Worm (Caenorhabditis elegans) whole organism, L3 larva: ENCODE results near the gene mars-1.

ENCODE experiments used
- R02D3.7 ChIP-seq: fragments of 150-350 bp; optimal IDR thresholded peaks from 2 replicates; lab custom pipeline; 2014; ENCODE audit warnings: missing biosample characterization, missing genetic modification characterization
- aly-2 ChIP-seq: fragments of 150-350 bp; optimal IDR thresholded peaks from 2 replicates; lab custom pipeline; 2014; ENCODE audit warnings: missing biosample characterization, missing genetic modification characterization
- ama-1 ChIP-seq: fragments of 150-350 bp; optimal IDR thresholded peaks from 2 replicates; lab custom pipeline; 2018
- ceh-16 ChIP-seq: sonication (generic microtip); optimal IDR thresholded peaks from 2 replicates; lab custom pipeline; 2017; ENCODE audit warnings: missing biosample characterization, missing genetic modification characterization
- ceh-9 ChIP-seq: sonication (generic microtip); optimal IDR thresholded peaks from 2 replicates; lab custom pipeline; 2018; ENCODE audit warnings: missing biosample characterization, missing genetic modification characterization
- egl-27 ChIP-seq: sonication (generic microtip); optimal IDR thresholded peaks from 4 replicates; lab custom pipeline; 2017; ENCODE audit warnings: missing biosample characterization, missing genetic modification reagents, missing genetic modification characterization
- egl-5 ChIP-seq: fragments of 150-350 bp; optimal IDR thresholded peaks from 2 replicates; lab custom pipeline; 2017; ENCODE audit warnings: missing biosample characterization, missing genetic modification reagents, missing genetic modification characterization, inconsistent platforms
- elt-1 ChIP-seq: fragments of 150-350 bp; optimal IDR thresholded peaks from 2 replicates; lab custom pipeline; 2014; ENCODE audit warnings: missing biosample characterization, missing genetic modification characterization
- elt-2 ChIP-seq: sonication (generic microtip); optimal IDR thresholded peaks from 2 replicates; lab custom pipeline; 2016; ENCODE audit warnings: missing genetic modification reagents, mild to moderate bottlenecking, missing genetic modification characterization, missing compliant biosample characterization
- elt-3 ChIP-seq, 3 experiments: fragments of 150-350 bp in 1 of 3; sonication (generic microtip) in 2 of 3; optimal IDR thresholded peaks; 2 replicates in 2 of 3; 4 replicates in 1 of 3; lab custom pipeline; 2014 to 2017; ENCODE audit warnings: missing biosample characterization in 3 of 3, missing genetic modification characterization in 3 of 3
- fos-1 ChIP-seq: fragments of 150-350 bp; optimal IDR thresholded peaks from 2 replicates; lab custom pipeline; 2014; ENCODE audit warnings: missing biosample characterization, missing genetic modification characterization
- hmg-11 ChIP-seq: sonication (generic microtip); optimal IDR thresholded peaks from 2 replicates; lab custom pipeline; 2016; ENCODE audit warnings: missing genetic modification characterization, missing compliant biosample characterization
- jun-1 ChIP-seq: fragments of 150-350 bp; optimal IDR thresholded peaks from 2 replicates; lab custom pipeline; 2014; ENCODE audit warnings: missing biosample characterization, missing genetic modification reagents, missing genetic modification characterization
- lin-15B ChIP-seq: fragments of 150-350 bp; optimal IDR thresholded peaks from 2 replicates; lab custom pipeline; 2014; ENCODE audit warnings: missing biosample characterization, missing genetic modification characterization
- lin-39 ChIP-seq: fragments of 150-350 bp; optimal IDR thresholded peaks from 2 replicates; lab custom pipeline; 2018; ENCODE audit warnings: missing biosample characterization, missing genetic modification reagents, missing genetic modification characterization
- mdl-1 ChIP-seq: fragments of 150-350 bp; optimal IDR thresholded peaks from 2 replicates; lab custom pipeline; 2014; ENCODE audit warnings: missing biosample characterization, missing genetic modification characterization
- mml-1 ChIP-seq: fragments of 150-350 bp; sonication (generic microtip); optimal IDR thresholded peaks from 3 replicates; lab custom pipeline; 2014; ENCODE audit warnings: missing biosample characterization, missing genetic modification characterization
- nfya-1 ChIP-seq: sonication (generic microtip); optimal IDR thresholded peaks from 2 replicates; lab custom pipeline; 2017; ENCODE audit warnings: missing genetic modification characterization, mild to moderate bottlenecking, missing compliant biosample characterization, antibody characterized with exemption, moderate library complexity; ENCODE audit not compliant: insufficient read depth
- nhr-11 ChIP-seq: fragments of 150-350 bp; optimal IDR thresholded peaks from 2 replicates; lab custom pipeline; 2014; ENCODE audit warnings: missing biosample characterization, missing genetic modification characterization
- nhr-23 ChIP-seq: fragments of 150-350 bp; optimal IDR thresholded peaks from 2 replicates; lab custom pipeline; 2014; ENCODE audit warnings: missing biosample characterization, missing genetic modification reagents, missing genetic modification characterization
- nhr-237 ChIP-seq: fragments of 150-350 bp; optimal IDR thresholded peaks from 2 replicates; lab custom pipeline; 2014; ENCODE audit warnings: missing biosample characterization, missing genetic modification characterization
- nhr-28 ChIP-seq: fragments of 150-350 bp; optimal IDR thresholded peaks from 2 replicates; lab custom pipeline; 2014; ENCODE audit warnings: missing biosample characterization, missing genetic modification characterization
- nhr-43 ChIP-seq: sonication (generic microtip); optimal IDR thresholded peaks from 2 replicates; lab custom pipeline; 2016; ENCODE audit warnings: mild to moderate bottlenecking, missing genetic modification characterization, missing compliant biosample characterization; ENCODE audit not compliant: poor library complexity, severe bottlenecking
- nhr-77 ChIP-seq: fragments of 150-350 bp; optimal IDR thresholded peaks from 2 replicates; lab custom pipeline; 2014; ENCODE audit warnings: missing biosample characterization, missing genetic modification characterization
- pha-4 ChIP-seq: fragments of 150-350 bp; optimal IDR thresholded peaks from 2 replicates; lab custom pipeline; 2014; ENCODE audit warnings: missing biosample characterization, missing genetic modification reagents, missing genetic modification characterization
- pqm-1 ChIP-seq: fragments of 150-350 bp; optimal IDR thresholded peaks from 2 replicates; lab custom pipeline; 2017; ENCODE audit warnings: missing biosample characterization, missing genetic modification characterization, inconsistent platforms
- sea-2 ChIP-seq: fragments of 150-350 bp; sonication (generic microtip); optimal IDR thresholded peaks from 4 replicates; lab custom pipeline; 2014; ENCODE audit warnings: missing biosample characterization, missing genetic modification reagents, missing genetic modification characterization
- skn-1 ChIP-seq: fragments of 150-350 bp; optimal IDR thresholded peaks from 2 replicates; lab custom pipeline; 2014; ENCODE audit warnings: missing biosample characterization, missing genetic modification characterization
- snpc-4 ChIP-seq: fragments of 150-350 bp; optimal IDR thresholded peaks from 2 replicates; lab custom pipeline; 2014; ENCODE audit warnings: missing biosample characterization, missing genetic modification characterization
- tbx-2 ChIP-seq: sonication (generic microtip); optimal IDR thresholded peaks from 2 replicates; lab custom pipeline; 2016; ENCODE audit warnings: mild to moderate bottlenecking, missing genetic modification characterization, missing compliant biosample characterization
- unc-39 ChIP-seq: sonication (generic microtip); optimal IDR thresholded peaks from 4 replicates; lab custom pipeline; 2017; ENCODE audit warnings: missing biosample characterization, missing genetic modification characterization
- unc-62 ChIP-seq: fragments of 150-350 bp; sonication (generic microtip); optimal IDR thresholded peaks from 4 replicates; lab custom pipeline; 2014; ENCODE audit warnings: missing biosample characterization, missing genetic modification reagents, missing genetic modification characterization
- zag-1 ChIP-seq: fragments of 150-350 bp; optimal IDR thresholded peaks from 2 replicates; lab custom pipeline; 2014; ENCODE audit warnings: missing biosample characterization, missing genetic modification characterization
- ztf-11 ChIP-seq: fragments of 150-350 bp; optimal IDR thresholded peaks from 2 replicates; lab custom pipeline; 2014; ENCODE audit warnings: missing biosample characterization, missing genetic modification characterization

mars-1 gene

ce11 chrIV:11641802-11642201 lies 6.5 kb upstream of the mars-1 start, which contains the start of gene ZK809.1:
Gene ZK809.1 (plus strand): TSS chrIV:11642102.
- no peak for TF ChIP-seq unc-39 (tag; lab: Kevin White, UChicago)
- TF ChIP-seq elt-1 (tag; lab: Kevin White, UChicago), result no peak
- TF ChIP-seq elt-3 (tag; optimal IDR thresholded peaks at IDR 0.05; lab: Kevin White, UChicago), result no peak
- no peak for TF ChIP-seq egl-5 (tag; lab: Kevin White, UChicago)
- TF ChIP-seq zag-1, result no peak
- TF ChIP-seq lin-39 (tag; lab: Kevin White, UChicago), result no peak
- no peak for TF ChIP-seq skn-1
- no peak for TF ChIP-seq R02D3.7 (tag; lab: Kevin White, UChicago)
- no peak for TF ChIP-seq snpc-4 (tag; lab: Kevin White, UChicago)
- TF ChIP-seq nhr-77 (tag; lab: Kevin White, UChicago), result no peak
- TF ChIP-seq nhr-43 (tag; lab: Kevin White, UChicago), result no peak
- no peak for TF ChIP-seq nhr-28
- no peak for TF ChIP-seq ceh-16 (tag; lab: Kevin White, UChicago)
- TF ChIP-seq nhr-237 (tag; lab: Kevin White, UChicago), result no peak

- no peak for TF ChIP-seq skn-1
- TF ChIP-seq ama-1 (lab: Kevin White, UChicago), result no peak
- no peak for TF ChIP-seq zag-1
- TF ChIP-seq elt-1 (tag; lab: Kevin White, UChicago), result no peak
- no peak for TF ChIP-seq fos-1
- no peak for TF ChIP-seq ztf-11
- TF ChIP-seq egl-5 (tag; lab: Kevin White, UChicago), result no peak
- TF ChIP-seq lin-15B (tag; lab: Kevin White, UChicago), result no peak
- no peak for TF ChIP-seq mml-1 (tag; lab: Kevin White, UChicago)
- TF ChIP-seq nhr-11 (tag; lab: Kevin White, UChicago), result no peak
- TF ChIP-seq nhr-43 (tag; lab: Kevin White, UChicago), result no peak
- TF ChIP-seq nhr-23 (tag; lab: Kevin White, UChicago), result no peak
- TF ChIP-seq hmg-11 (tag; lab: Kevin White, UChicago), result no peak
- TF ChIP-seq pqm-1 (tag; lab: Kevin White, UChicago), result no peak
- TF ChIP-seq mdl-1 (tag; lab: Kevin White, UChicago), result no peak
- TF ChIP-seq jun-1 (tag; lab: Kevin White, UChicago), result no peak
- no peak for TF ChIP-seq tbx-2 (tag; lab: Kevin White, UChicago)
- no peak for TF ChIP-seq aly-2
- no peak for TF ChIP-seq egl-27 (tag; lab: Kevin White, UChicago)
- TF ChIP-seq snpc-4 (tag; lab: Kevin White, UChicago), result no peak
These were observed 5.6 kb upstream of the mars-1 start, which contains the start of gene ttr-50 for ce11 chrIV:11640915-11641314. Gene ttr-50 (minus strand): TSS chrIV:11641015.

- no peak for TF ChIP-seq unc-62 (GFP tag; lab: Kevin White, UChicago)
- no peak for TF ChIP-seq ceh-16 (tag; lab: Kevin White, UChicago)
- no peak for TF ChIP-seq elt-3 (tag; optimal IDR thresholded peaks at IDR 0.05; lab: Kevin White, UChicago)
- no peak for TF ChIP-seq sea-2 (GFP tag; lab: Kevin White, UChicago)
- TF ChIP-seq ama-1 (lab: Kevin White, UChicago), result no peak
- no peak for TF ChIP-seq R02D3.7 (tag; lab: Kevin White, UChicago)
- no peak for TF ChIP-seq jun-1 (tag; lab: Kevin White, UChicago)
- no peak for TF ChIP-seq egl-27 (tag; lab: Kevin White, UChicago)
- TF ChIP-seq skn-1, result no peak
- no peak for TF ChIP-seq ceh-9 (tag; lab: Kevin White, UChicago)
- TF ChIP-seq nhr-28, result no peak
- no peak for TF ChIP-seq nfya-1 (tag; lab: Kevin White, UChicago)
- no peak for TF ChIP-seq nhr-43 (tag; lab: Kevin White, UChicago)
- TF ChIP-seq zag-1, result no peak
- TF ChIP-seq hmg-11 (tag; lab: Kevin White, UChicago), result no peak
- no peak for TF ChIP-seq pha-4 (tag; lab: Kevin White, UChicago)
- no peak for TF ChIP-seq unc-39 (tag; lab: Kevin White, UChicago)
- TF ChIP-seq aly-2, result no peak
These were observed 2.7 kb upstream of the mars-1 start, which contains the start of gene rbm-17 for ce11 chrIV:11638016-11638415. Gene rbm-17 (plus strand): TSS chrIV:11638316.

ce11 chrIV:11636409-11636723 lies 1.1 kb upstream of the mars-1 start, which contains the start of gene F58B3.6:
Gene F58B3.6 (plus strand): TSS chrIV:11636648.
- TF ChIP-seq pha-4 (tag; lab: Kevin White, UChicago) (no peak), ama-1 (lab: Kevin White, UChicago) (no peak), nhr-23 (tag; lab: Kevin White, UChicago) (peak; percentile 40), sea-2 (GFP tag; lab: Kevin White, UChicago) (no peak), elt-1 (tag; lab: Kevin White, UChicago) (no peak), nfya-1 (tag; lab: Kevin White, UChicago) (peak; percentile 8), fos-1 (no peak), elt-2 (tag; lab: Kevin White, UChicago) (peak; percentile 7)
